Worm (Caenorhabditis elegans): ENCODE data around the gene clik-2.

DNA sequence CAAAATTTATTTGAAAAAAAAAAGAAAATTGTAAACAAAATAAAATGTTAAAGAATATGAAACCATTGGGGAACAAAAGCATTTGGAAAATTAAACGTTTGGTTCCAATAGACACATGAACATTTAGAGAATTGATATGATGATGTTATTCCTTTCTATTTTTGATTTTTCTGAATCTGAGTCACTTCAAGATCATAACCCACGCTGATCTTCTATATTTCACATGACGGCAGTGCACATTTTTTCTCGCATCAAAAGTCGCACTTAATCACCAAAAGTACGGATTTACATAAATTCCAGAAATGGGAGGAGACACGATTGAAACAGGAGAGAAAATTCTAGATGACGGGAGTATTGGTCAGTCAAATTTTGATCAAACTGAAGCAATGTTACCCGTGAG is 16.3 kb downstream of the clik-2 start, which contains the start of gene F27D9.2:
- TF ChIP-seq ztf-11 (tag; optimal IDR thresholded peaks at IDR 0.05) (no peak), blmp-1 (tag; optimal IDR thresholded peaks at IDR 0.05; ENCODE audit: insufficient read depth) (no peak), ceh-82 (tag; optimal IDR thresholded peaks at IDR 0.05) (no peak), lin-39 (tag; optimal IDR thresholded peaks at IDR 0.05) (no peak), egl-27 (tag; optimal IDR thresholded peaks at IDR 0.05) (no peak), unc-39 (tag; optimal IDR thresholded peaks at IDR 0.05) (no peak), snpc-4 (tag; optimal IDR thresholded peaks at IDR 0.05) (no peak), skn-1 (tag; optimal IDR thresholded peaks at IDR 0.05) (no peak)

Data from whole organism, L2 larva.